Fruit fly (Drosophila melanogaster) Kc167 (cell line): ENCODE measurements around the gene PMCA.

Source experiments
- Myc ChIP-seq: fragments of >200 bp; optimal IDR thresholded peaks from 2 replicates; lab custom pipeline; 2017; ENCODE audit warnings: missing external identifiers
- Sin3A ChIP-seq: fragments of >200 bp; optimal IDR thresholded peaks from 2 replicates; lab custom pipeline; 2018; ENCODE audit warnings: missing external identifiers
- h ChIP-seq: fragments of >200 bp; optimal IDR thresholded peaks from 3 replicates; lab custom pipeline; 2018; ENCODE audit warnings: missing external identifiers
- insv ChIP-seq: fragments of >200 bp; optimal IDR thresholded peaks from 3 replicates; lab custom pipeline; 2018; ENCODE audit warnings: missing external identifiers
- psq ChIP-seq: fragments of >200 bp; optimal IDR thresholded peaks from 2 replicates; lab custom pipeline; 2017; ENCODE audit warnings: missing external identifiers
- ttk ChIP-seq: sonication (Bioruptor generic); optimal IDR thresholded peaks from 2 replicates; lab custom pipeline; 2017; ENCODE audit warnings: missing external identifiers

dm6 chr4:307931-308330, 50.8 kb downstream of the PMCA start, which contains the start of gene Rad23:
- no peak for TF ChIP-seq ttk
- no peak for TF ChIP-seq psq (lab: Kevin White, UChicago)
- TF ChIP-seq insv (lab: Kevin White, UChicago), result no peak
- no peak for TF ChIP-seq Myc (lab: Kevin White, UChicago)
- TF ChIP-seq h (lab: Kevin White, UChicago), result no peak
- TF ChIP-seq Sin3A (lab: Kevin White, UChicago), result no peak
